Worm (Caenorhabditis elegans): ENCODE results near the gene rhr-2.

The rhr-2 gene

DNA sequence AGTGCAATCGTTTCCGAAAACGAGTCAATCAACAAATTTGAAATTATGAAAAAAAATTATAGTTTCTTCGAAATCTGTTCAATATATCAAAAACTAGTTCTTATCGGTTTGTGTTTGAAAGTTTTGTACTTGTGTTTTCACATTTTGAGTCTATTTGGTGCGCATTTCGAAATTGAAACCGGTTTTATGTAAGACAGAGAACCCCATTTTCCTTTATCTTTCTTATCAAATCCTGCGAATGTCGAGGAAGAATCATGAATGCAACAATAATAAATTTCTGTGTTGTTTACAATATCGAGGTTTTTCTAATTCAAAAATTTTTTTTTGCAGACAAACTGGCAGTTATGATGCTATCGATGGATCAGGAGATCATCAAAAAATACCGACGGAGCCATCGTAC, 47.1 kb downstream of the rhr-2 start:
- TF ChIP-seq ztf-11 (tag; optimal IDR thresholded peaks at IDR 0.05) (no peak), elt-3 (tag; optimal IDR thresholded peaks at IDR 0.05) (no peak), zip-8 (tag; optimal IDR thresholded peaks at IDR 0.05) (no peak), nhr-12 (tag; optimal IDR thresholded peaks at IDR 0.05) (no peak)

DNA sequence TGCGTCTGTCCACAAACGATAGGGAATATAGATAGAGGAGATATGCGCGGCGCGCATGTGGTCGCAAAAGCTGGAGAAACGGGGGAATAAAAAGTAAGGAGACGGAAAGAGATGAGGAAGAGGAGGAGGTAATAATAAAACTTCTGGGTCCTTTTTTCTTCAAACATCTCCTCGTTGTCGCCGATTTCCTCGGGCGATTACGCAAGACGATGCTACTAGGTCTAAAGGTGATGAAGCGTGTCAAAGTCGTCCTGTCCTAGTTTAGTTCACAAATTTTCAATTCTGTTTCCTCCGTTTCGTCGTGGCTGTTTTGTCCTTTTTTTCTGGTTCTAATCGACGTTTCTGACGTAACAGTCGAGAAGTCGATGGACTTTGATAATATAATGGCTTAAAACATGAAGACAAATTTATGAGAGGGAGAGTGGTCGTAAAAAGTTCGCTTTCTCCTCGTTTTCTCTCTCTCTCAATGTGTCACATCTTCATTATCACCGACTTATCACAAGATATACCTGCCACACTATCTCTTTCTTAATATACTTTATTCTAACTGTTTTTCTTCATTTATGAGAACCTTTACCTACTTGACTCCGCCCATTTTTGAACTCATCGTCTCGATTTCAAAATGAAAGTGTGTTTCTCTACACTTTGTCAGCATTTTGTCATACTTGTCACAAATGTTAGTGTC, 49.3 kb downstream of the rhr-2 start:
- TF ChIP-seq unc-39 (tag; optimal IDR thresholded peaks at IDR 0.05) (no peak), zip-8 (tag; optimal IDR thresholded peaks at IDR 0.05) (peak; percentile 42), elt-1 (tag; optimal IDR thresholded peaks at IDR 0.05; ENCODE audit: borderline replicate concordance, insufficient read depth) (no peak), ceh-39 (tag; optimal IDR thresholded peaks at IDR 0.05) (no peak), unc-62 (GFP tag; optimal IDR thresholded peaks at IDR 0.05) (peak; percentile 46), blmp-1 (tag; optimal IDR thresholded peaks at IDR 0.05) (peak; percentile 25), snpc-4 (tag; optimal IDR thresholded peaks at IDR 0.05) (no peak), ham-2 (GFP tag; optimal IDR thresholded peaks at IDR 0.05) (peak; percentile 49), sem-2 (GFP tag; optimal IDR thresholded peaks at IDR 0.05) (no peak), unc-120 (tag; optimal IDR thresholded peaks at IDR 0.05; ENCODE audit: poor library complexity, severe bottlenecking) (no peak), mls-2 (tag; optimal IDR thresholded peaks at IDR 0.05) (no peak), M03D4.4 (tag; optimal IDR thresholded peaks at IDR 0.05) (no peak), lsy-2 (tag; optimal IDR thresholded peaks at IDR 0.05) (no peak), hlh-1 (tag; optimal IDR thresholded peaks at IDR 0.05) (no peak)
